Fruit fly (Drosophila melanogaster): Measurements from ENCODE around the gene CG18549.
A peak's percentile ranks its signal among the peaks of the same experiment; 100 is the strongest.

The CG18549 gene

DNA sequence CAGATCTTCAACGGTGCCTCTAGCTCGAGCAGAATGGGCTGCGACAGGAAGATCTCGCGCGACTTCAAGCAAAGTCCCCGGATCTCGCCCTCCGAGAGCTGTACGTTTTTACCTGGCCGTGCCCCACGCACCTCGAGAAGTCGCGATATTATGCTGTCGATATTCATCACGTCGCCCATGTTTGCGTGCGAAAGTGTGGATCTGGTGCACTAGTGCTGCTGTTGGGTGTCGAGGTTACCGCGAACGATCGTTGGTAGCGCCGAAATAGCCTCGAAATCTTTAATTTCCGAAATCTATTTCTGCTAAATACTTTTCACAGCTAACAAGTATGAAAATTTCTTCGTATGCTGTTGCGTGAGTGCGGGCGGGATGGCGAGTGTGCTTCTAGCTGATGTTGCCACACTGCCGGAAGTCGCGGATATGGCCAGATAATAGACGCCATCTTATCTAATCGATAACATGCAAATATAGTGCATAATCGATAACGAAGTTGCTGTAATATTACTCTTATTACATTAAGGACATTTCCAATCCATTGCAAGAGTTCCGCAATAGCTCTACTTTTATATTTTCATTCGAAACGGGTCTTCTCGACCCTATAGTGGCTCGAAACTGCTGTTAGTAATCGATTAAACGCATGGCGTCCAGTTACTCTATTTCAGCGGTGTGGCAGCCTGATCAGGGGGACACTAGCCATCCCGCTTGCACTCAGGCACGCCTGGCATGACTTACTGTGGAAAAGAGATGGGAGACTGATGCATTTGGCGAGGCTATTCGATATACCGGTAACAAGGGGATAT lies 23.4 kb upstream of the CG18549 start, which contains the start of gene Pp1-87B (continued):
- TF ChIP-seq chm (GFP tag; IDR thresholded peaks at IDR 0.05) (0 out of 2 replicates have a peak, but pooled peaks have one; percentile 52), CG4282 (GFP tag; optimal IDR thresholded peaks at IDR 0.05) (no peak), tll (GFP tag; optimal IDR thresholded peaks at IDR 0.05) (peak; percentile 40 to 98), Dref (GFP tag; IDR thresholded peaks at IDR 0.05) (peak; percentile 66), Dek (tag; optimal IDR thresholded peaks at IDR 0.05) (no peak), Atf-2 (GFP tag; optimal IDR thresholded peaks at IDR 0.05) (no peak), Sox102F (GFP tag; optimal IDR thresholded peaks at IDR 0.05) (no peak), Doc3 (GFP tag; IDR thresholded peaks at IDR 0.05; ENCODE audit: partially characterized antibody) (no peak), Sry-β (GFP tag; optimal IDR thresholded peaks at IDR 0.05) (no peak), CG7839 (tag; optimal IDR thresholded peaks at IDR 0.05) (no peak), CG3995 (GFP tag; optimal IDR thresholded peaks at IDR 0.05) (peak; percentile 38), dysf (GFP tag; IDR thresholded peaks at IDR 0.05) (0 out of 3 replicates have a peak, but pooled peaks have one; percentile 7), CG7786 (GFP tag; optimal IDR thresholded peaks at IDR 0.05) (peak; percentile 2), jing (GFP tag; optimal IDR thresholded peaks at IDR 0.05) (no peak), ara (GFP tag; IDR thresholded peaks at IDR 0.05) (no peak), so (GFP tag; IDR thresholded peaks at IDR 0.05) (no peak), CG3838 (GFP tag; optimal IDR thresholded peaks at IDR 0.05) (no peak), Six4 (GFP tag; optimal IDR thresholded peaks at IDR 0.05) (no peak), B-H2 (GFP tag; optimal IDR thresholded peaks at IDR 0.05) (no peak), cad (GFP tag; optimal IDR thresholded peaks at IDR 0.05) (no peak), CG7271 (tag; optimal IDR thresholded peaks at IDR 0.05) (no peak), Hr39 (optimal IDR thresholded peaks at IDR 0.05) (no peak), Trl (optimal IDR thresholded peaks at IDR 0.05) (no peak), Trl (GFP tag; optimal IDR thresholded peaks at IDR 0.05) (peak; percentile 7), CG14667 (GFP tag; IDR thresholded peaks at IDR 0.05) (no peak), CTCF (GFP tag; optimal IDR thresholded peaks at IDR 0.05) (no peak), dpn (GFP tag; optimal IDR thresholded peaks at IDR 0.05) (peak in 1 of 2 experiments; percentile 11), inv (GFP tag; IDR thresholded peaks at IDR 0.05; ENCODE audit: partially characterized antibody) (peak; percentile 25; the same call in 1 of the 2 replicates), vnd (GFP tag; IDR thresholded peaks at IDR 0.05; ENCODE audit: partially characterized antibody) (peak; percentile 56; the same call in 2 of the 3 replicates), chif (GFP tag; optimal IDR thresholded peaks at IDR 0.05) (peak in 1 of 2 experiments; percentile 1), Nf-YA (GFP tag; IDR thresholded peaks at IDR 0.05) (no peak), CG8765 (GFP tag; IDR thresholded peaks at IDR 0.05) (no peak), slp2 (GFP tag; optimal IDR thresholded peaks at IDR 0.05) (no peak), knrl (GFP tag; IDR thresholded peaks at IDR 0.05; ENCODE audit: partially characterized antibody) (peak; percentile 43; the same call in 2 of the 3 replicates), org-1 (GFP tag; optimal IDR thresholded peaks at IDR 0.05) (no peak), CG3847 (GFP tag; IDR thresholded peaks at IDR 0.05) (peak; percentile 64), Hand (GFP tag; optimal IDR thresholded peaks at IDR 0.05) (no peak), CG30020 (tag; optimal IDR thresholded peaks at IDR 0.05) (peak; percentile 45), CG10959 (GFP tag; IDR thresholded peaks at IDR 0.05) (no peak), CG12769 (tag; optimal IDR thresholded peaks at IDR 0.05) (no peak), CG2120 (GFP tag; optimal IDR thresholded peaks at IDR 0.05) (peak; percentile 7), amos (GFP tag; IDR thresholded peaks at IDR 0.05; ENCODE audit: partially characterized antibody) (peak; percentile 25; the same call in 1 of the 2 replicates), Dip3 (GFP tag; optimal IDR thresholded peaks at IDR 0.05) (peak; percentile 10), Max (GFP tag; optimal IDR thresholded peaks at IDR 0.05) (peak; percentile 27), CG12659 (GFP tag; optimal IDR thresholded peaks at IDR 0.05) (peak; percentile 87), tgo (GFP tag; IDR thresholded peaks at IDR 0.05) (no peak), ewg (GFP tag; optimal IDR thresholded peaks at IDR 0.05) (no peak), CG8478 (optimal IDR thresholded peaks at IDR 0.05) (peak; percentile 97), Scr (GFP tag; IDR thresholded peaks at IDR 0.05; ENCODE audit: partially characterized antibody) (no peak), CG4424 (GFP tag; optimal IDR thresholded peaks at IDR 0.05) (peak; percentile 8), Dad (GFP tag; optimal IDR thresholded peaks at IDR 0.05) (no peak)

Measured in whole organism, embryonic.